Worm (Caenorhabditis elegans) whole organism, young adult: ENCODE data around the gene F14F7.7.

Source experiments
- B0261.1 ChIP-seq: sonication (generic microtip); optimal IDR thresholded peaks from 2 replicates; lab custom pipeline; 2016; ENCODE audit warnings: mild to moderate bottlenecking, missing genetic modification characterization, moderate library complexity, missing compliant biosample characterization
- C06A6.2 ChIP-seq: fragments of 200-800 bp; sonication (Bioruptor generic); conservative IDR thresholded peaks from 2 replicates; pipeline ENCODE4 v1.3.6; 2022; ENCODE audit warnings: missing genetic modification characterization, missing compliant biosample characterization
- D2030.7 ChIP-seq: fragments of 200-800 bp; sonication (Bioruptor generic); IDR thresholded peaks from 2 replicates; pipeline ENCODE4 v1.3.6; 2022; ENCODE audit warnings: missing genetic modification reagents, missing genetic modification characterization, missing compliant biosample characterization
- F37B4.10 ChIP-seq: fragments of 200-800 bp; sonication (Bioruptor generic); IDR thresholded peaks from 2 replicates; pipeline ENCODE4 v1.3.6; 2022; ENCODE audit warnings: missing genetic modification characterization, missing compliant biosample characterization
- bed-2 ChIP-seq: fragments of 200-800 bp; sonication (Bioruptor generic); IDR thresholded peaks from 2 replicates; pipeline ENCODE4 v1.3.6; 2022; ENCODE audit warnings: missing genetic modification reagents, missing genetic modification characterization, missing compliant biosample characterization
- egl-44 ChIP-seq: fragments of 200-800 bp; sonication (Bioruptor generic); IDR thresholded peaks from 2 replicates; pipeline ENCODE4 v1.3.6; 2022; ENCODE audit warnings: missing genetic modification reagents, missing genetic modification characterization, missing compliant biosample characterization
- fkh-3 ChIP-seq: sonication (generic microtip); optimal IDR thresholded peaks from 2 replicates; lab custom pipeline; 2016; ENCODE audit warnings: mild to moderate bottlenecking, missing genetic modification characterization, missing compliant biosample characterization
- hmg-20 ChIP-seq: fragments of 200-800 bp; sonication (Bioruptor generic); IDR thresholded peaks from 2 replicates; pipeline ENCODE4 v1.3.6; 2022; ENCODE audit warnings: missing genetic modification reagents, missing genetic modification characterization, missing compliant biosample characterization
- lag-1 ChIP-seq: fragments of 200-800 bp; sonication (Bioruptor generic); IDR thresholded peaks from 2 replicates; pipeline ENCODE4 v1.3.6; 2022; ENCODE audit warnings: missing genetic modification reagents, missing genetic modification characterization, missing compliant biosample characterization
- lin-26 ChIP-seq: fragments of 200-800 bp; sonication (Bioruptor generic); IDR thresholded peaks from 2 replicates; pipeline ENCODE4 v1.3.6; 2022; ENCODE audit warnings: missing genetic modification reagents, missing genetic modification characterization, missing compliant biosample characterization
- lin-40 ChIP-seq: sonication (generic microtip); optimal IDR thresholded peaks from 2 replicates; lab custom pipeline; 2016; ENCODE audit warnings: missing genetic modification characterization, mild to moderate bottlenecking, missing compliant biosample characterization, missing genotype, missing genetic modification reagents
- lsy-27 ChIP-seq: sonication (generic microtip); optimal IDR thresholded peaks from 2 replicates; lab custom pipeline; 2017; ENCODE audit warnings: missing genetic modification characterization, mild to moderate bottlenecking, missing compliant biosample characterization, antibody characterized with exemption, missing genotype, borderline replicate concordance; ENCODE audit not compliant: insufficient read depth
- madf-3 ChIP-seq: fragments of 200-800 bp; sonication (Bioruptor generic); IDR thresholded peaks from 2 replicates; pipeline ENCODE4 v1.3.6; 2022; ENCODE audit warnings: missing genetic modification reagents, missing genetic modification characterization, missing compliant biosample characterization
- madf-6 ChIP-seq: fragments of 200-800 bp; sonication (Bioruptor generic); IDR thresholded peaks from 2 replicates; pipeline ENCODE4 v1.3.6; 2022; ENCODE audit warnings: missing genetic modification reagents, missing genetic modification characterization, missing compliant biosample characterization
- mcd-1 ChIP-seq: fragments of 200-800 bp; sonication (Bioruptor generic); IDR thresholded peaks from 2 replicates; pipeline ENCODE4 v1.3.6; 2022; ENCODE audit warnings: missing genetic modification reagents, missing genetic modification characterization, missing compliant biosample characterization
- ztf-22 ChIP-seq: fragments of 200-800 bp; sonication (Bioruptor generic); optimal IDR thresholded peaks from 2 replicates; lab custom pipeline; 2018; ENCODE audit warnings: mild to moderate bottlenecking, missing genetic modification characterization, moderate library complexity, missing compliant biosample characterization
- ztf-25 ChIP-seq: fragments of 200-800 bp; sonication (Bioruptor generic); IDR thresholded peaks from 2 replicates; pipeline ENCODE4 v1.3.6; 2022; ENCODE audit warnings: missing genetic modification reagents, missing genetic modification characterization, missing compliant biosample characterization

Gene F14F7.7

DNA sequence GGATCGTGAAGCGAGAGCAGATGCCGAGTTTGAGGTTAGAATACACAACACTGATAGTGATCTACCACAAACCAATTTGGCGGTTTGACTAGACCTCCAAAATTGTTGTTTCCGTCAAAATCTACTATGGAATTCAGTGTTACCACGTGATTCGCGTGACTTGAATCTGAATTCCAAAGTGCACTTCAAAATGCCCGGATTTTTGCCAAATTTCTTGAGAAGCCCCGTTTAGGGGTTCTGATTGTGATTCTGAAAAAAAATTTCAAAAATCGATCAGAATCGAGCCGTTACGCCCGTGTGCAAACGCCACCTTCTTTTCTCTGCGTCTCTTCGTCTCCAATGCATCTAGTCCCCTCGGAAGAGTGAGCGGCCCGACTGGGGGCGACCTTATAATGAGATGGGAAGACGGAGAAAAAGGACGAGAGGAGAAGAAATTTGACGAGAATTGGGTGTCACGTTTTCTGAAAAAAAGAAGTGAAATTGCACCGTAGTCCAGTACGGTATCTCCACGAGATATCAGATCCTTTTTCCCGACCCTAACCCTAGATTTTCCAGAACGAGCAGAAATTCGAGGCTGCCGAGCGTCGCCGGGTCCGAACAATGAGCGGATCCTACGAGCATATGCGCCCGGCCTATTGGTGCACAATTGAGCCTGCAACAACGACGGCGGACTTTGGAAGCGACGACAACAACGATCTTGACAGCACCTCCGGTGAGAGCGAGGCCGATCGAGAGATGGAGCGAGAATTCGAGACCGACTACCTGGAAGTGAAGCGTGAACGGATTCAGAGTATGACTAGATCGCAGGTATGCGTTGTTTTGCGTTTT is 40.9 kb downstream of the F14F7.7 start (continued):
- TF ChIP-seq lsy-27 = no peak
- TF ChIP-seq ztf-25 = no peak
- no peak for TF ChIP-seq D2030.7 (GFP tag; lab: Robert Waterston, UW)
- TF ChIP-seq lag-1 (GFP tag; lab: Robert Waterston, UW) = no peak
- no peak for TF ChIP-seq egl-44 (GFP tag; lab: Robert Waterston, UW)
- TF ChIP-seq lin-40 = peak; percentile 43
- no peak for TF ChIP-seq mcd-1 (GFP tag; lab: Robert Waterston, UW)
- TF ChIP-seq madf-3 (GFP tag; lab: Robert Waterston, UW) = no peak
- no peak for TF ChIP-seq bed-2 (GFP tag; lab: Robert Waterston, UW)
- no peak for TF ChIP-seq fkh-3 (tag; lab: Kevin White, UChicago)
- TF ChIP-seq lin-26 (GFP tag; lab: Robert Waterston, UW) = 0 out of 2 replicates have a peak, but pooled peaks have one; percentile 23
- no peak for TF ChIP-seq hmg-20 (GFP tag; lab: Robert Waterston, UW)
- no peak for TF ChIP-seq ztf-22 (GFP tag; lab: Kevin White, UChicago)
- TF ChIP-seq C06A6.2 (GFP tag; lab: Robert Waterston, UW) = no peak; the same call in 1 of the 2 replicates
- TF ChIP-seq madf-6 (GFP tag; lab: Robert Waterston, UW) = no peak
- TF ChIP-seq F37B4.10 = no peak
- TF ChIP-seq B0261.1 (tag; lab: Kevin White, UChicago) = no peak
